Worm (Caenorhabditis elegans): ENCODE measurements around the gene str-31.

The str-31 gene

DNA sequence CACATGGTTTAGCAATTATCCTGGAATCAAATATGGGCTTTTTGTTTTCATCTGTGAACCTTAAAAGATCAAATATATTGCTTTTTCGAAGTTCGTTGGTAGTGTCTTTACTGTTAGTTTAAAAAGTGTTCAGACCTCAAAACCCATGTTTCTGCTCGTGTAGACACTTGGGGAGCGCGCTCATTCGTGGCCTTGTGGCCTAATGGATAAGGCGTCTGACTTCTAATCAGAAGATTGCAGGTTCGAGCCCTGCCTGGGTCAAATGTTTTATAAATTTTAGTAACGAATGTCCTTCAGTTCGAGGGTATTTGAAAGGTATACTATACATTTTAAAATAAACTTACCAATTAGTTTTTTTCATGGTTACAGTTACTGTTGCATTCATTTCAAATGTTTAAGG, 2.3 kb downstream of the str-31 start (continued):
- TF ChIP-seq madf-3 (GFP tag; IDR thresholded peaks at IDR 0.05) (no peak), F39B2.1 (GFP tag; IDR thresholded peaks at IDR 0.05) (no peak)

DNA sequence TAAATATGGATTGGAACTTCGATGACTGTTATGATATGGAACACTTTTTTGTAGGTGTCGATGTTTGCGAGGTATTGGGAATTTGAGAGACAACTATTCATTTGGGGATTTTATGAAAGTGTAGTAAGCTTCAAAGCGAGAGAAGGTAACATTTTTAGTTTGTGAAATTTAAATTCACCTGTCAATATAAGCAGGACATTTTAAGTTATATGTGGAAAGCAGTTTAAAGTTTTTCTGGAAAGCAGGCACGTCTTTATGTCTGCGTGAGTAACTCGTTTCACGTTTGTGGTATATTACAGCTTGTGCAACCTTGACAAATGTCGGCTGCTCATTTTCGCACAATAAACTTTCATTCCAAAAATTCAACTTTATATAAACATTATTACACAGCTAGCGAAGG, 4.2 kb downstream of the str-31 start, which contains the start of gene srh-229:
srh-229 (minus strand) TSS at position 101 of the 400 bp plus-strand sequence.
- TF ChIP-seq nhr-90 (tag; optimal IDR thresholded peaks at IDR 0.05) (no peak), zim-3 (tag; optimal IDR thresholded peaks at IDR 0.05) (no peak), Y79H2A.3 (GFP tag; conservative IDR thresholded peaks at IDR 0.05) (no peak), repo-1 (tag; optimal IDR thresholded peaks at IDR 0.05) (no peak), sea-2 (GFP tag; IDR thresholded peaks at IDR 0.05) (no peak), lir-1 (GFP tag; conservative IDR thresholded peaks at IDR 0.05) (no peak), F55B11.4 (tag; optimal IDR thresholded peaks at IDR 0.05; ENCODE audit: borderline replicate concordance, insufficient read depth) (no peak), zfh-2 (GFP tag; conservative IDR thresholded peaks at IDR 0.05) (no peak), snpc-1.1 (tag; optimal IDR thresholded peaks at IDR 0.05; ENCODE audit: insufficient read depth) (no peak), egl-44 (GFP tag; IDR thresholded peaks at IDR 0.05) (no peak)

DNA sequence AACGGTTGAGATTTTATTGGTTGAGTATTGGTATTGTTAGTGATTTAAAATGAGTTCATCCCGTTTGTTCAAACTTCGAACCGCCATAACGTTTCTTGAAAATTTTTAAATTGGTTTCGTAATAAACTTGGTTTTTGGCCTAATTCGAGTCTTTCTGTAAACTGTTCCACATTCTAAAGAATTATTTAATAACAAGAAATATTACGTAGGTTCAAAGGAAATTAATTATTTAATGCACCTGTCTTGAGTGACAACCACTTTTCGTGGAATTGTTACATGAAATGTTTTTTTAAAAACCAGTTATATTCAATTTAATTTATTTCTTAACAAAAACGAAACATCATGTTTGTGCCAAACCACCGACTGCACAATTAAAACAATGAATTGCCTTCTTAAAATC, 7.3 kb downstream of the str-31 start:
- no peak for TF ChIP-seq cebp-1 (GFP tag; IDR thresholded peaks at IDR 0.05)
- no peak for TF ChIP-seq cebp-1 (tag; optimal IDR thresholded peaks at IDR 0.05)
- no peak for TF ChIP-seq ztf-25 (GFP tag; IDR thresholded peaks at IDR 0.05)
- TF ChIP-seq nhr-120 (GFP tag; IDR thresholded peaks at IDR 0.05): no peak
- TF ChIP-seq rec-8 (tag; optimal IDR thresholded peaks at IDR 0.05): no peak
- TF ChIP-seq cebp-2 (GFP tag; IDR thresholded peaks at IDR 0.05): no peak

DNA sequence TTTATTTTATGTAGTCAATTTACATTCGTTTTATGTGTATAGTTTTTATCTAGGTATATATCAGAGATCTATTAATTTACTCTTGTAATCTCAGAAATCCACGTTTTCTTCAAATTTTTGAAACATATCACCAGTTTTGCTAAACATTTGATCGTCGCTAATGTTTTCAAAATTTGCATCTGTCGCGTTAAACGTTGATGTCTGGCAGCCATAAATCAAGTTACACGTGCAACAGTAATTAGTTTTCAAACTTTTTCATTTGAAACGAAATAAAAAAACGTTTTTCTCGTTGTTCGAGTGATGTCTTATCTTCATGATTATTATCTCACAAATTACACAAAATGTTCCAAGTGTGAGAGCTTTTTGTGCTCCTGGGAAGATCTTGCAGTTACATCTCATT, 11.0 kb downstream of the str-31 start, which contains the start of gene srh-79:
srh-79 (plus strand) TSS at position 301 of the 400 bp plus-strand sequence.
- TF ChIP-seq tbx-9 (tag; optimal IDR thresholded peaks at IDR 0.05; ENCODE audit: borderline replicate concordance) (no peak), F10E7.11 (tag; optimal IDR thresholded peaks at IDR 0.05) (no peak), tlf-1 (GFP tag; optimal IDR thresholded peaks at IDR 0.05) (no peak), snpc-4 (GFP tag; optimal IDR thresholded peaks at IDR 0.05) (no peak), snpc-4 (tag; optimal IDR thresholded peaks at IDR 0.05) (no peak), ztf-26 (tag; optimal IDR thresholded peaks at IDR 0.05) (no peak), egl-44 (GFP tag; IDR thresholded peaks at IDR 0.05) (no peak), F52B5.7 (tag; optimal IDR thresholded peaks at IDR 0.05) (no peak), K11D2.4 (GFP tag; IDR thresholded peaks at IDR 0.05) (no peak), T26A5.8 (tag; optimal IDR thresholded peaks at IDR 0.05) (no peak), athp-1 (tag; optimal IDR thresholded peaks at IDR 0.05) (no peak), somi-1 (GFP tag; optimal IDR thresholded peaks at IDR 0.05) (no peak), lir-1 (GFP tag; conservative IDR thresholded peaks at IDR 0.05) (no peak), Y67H2A.10 (GFP tag; conservative IDR thresholded peaks at IDR 0.05) (no peak), B0336.3 (GFP tag; IDR thresholded peaks at IDR 0.05) (no peak), rcor-1 (GFP tag; IDR thresholded peaks at IDR 0.05) (no peak), sea-2 (GFP tag; IDR thresholded peaks at IDR 0.05) (no peak), let-526 (GFP tag; IDR thresholded peaks at IDR 0.05) (no peak), F57C9.4 (tag; optimal IDR thresholded peaks at IDR 0.05) (no peak)

DNA sequence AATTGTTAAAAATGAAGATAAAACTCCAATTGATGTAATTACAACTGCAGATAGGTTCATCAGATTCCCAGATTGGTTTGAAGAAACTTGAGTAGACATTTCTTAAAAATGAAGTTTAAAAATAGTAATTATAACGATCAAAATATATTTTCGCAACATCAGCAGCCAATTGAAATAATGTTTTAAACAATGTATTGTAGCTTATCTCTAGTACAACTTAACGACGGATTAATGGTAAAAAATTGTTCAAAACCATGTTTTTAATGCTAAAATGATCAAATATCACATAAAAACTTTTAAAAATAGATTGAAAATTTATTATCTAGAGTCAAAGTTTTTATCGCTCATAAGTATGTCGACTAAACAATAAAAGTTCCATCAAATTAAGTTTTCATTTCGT, 13.3 kb downstream of the str-31 start, which contains the start of gene srbc-11:
srbc-11 (minus strand) TSS at position 101 of the 400 bp plus-strand sequence.
- TF ChIP-seq rpc-1 (optimal IDR thresholded peaks at IDR 0.05): no peak
- no peak for TF ChIP-seq rpc-1 (tag; optimal IDR thresholded peaks at IDR 0.05)
- no peak for TF ChIP-seq pbrm-1 (GFP tag; IDR thresholded peaks at IDR 0.05)
- TF ChIP-seq madf-3 (GFP tag; IDR thresholded peaks at IDR 0.05): no peak
- TF ChIP-seq ceh-40 (GFP tag; IDR thresholded peaks at IDR 0.05): no peak
- no peak for TF ChIP-seq nhr-27 (tag; optimal IDR thresholded peaks at IDR 0.05)
- no peak for TF ChIP-seq C06A6.2 (GFP tag; conservative IDR thresholded peaks at IDR 0.05)
